Fruit fly (Drosophila melanogaster) whole organism, adult: ENCODE measurements around the gene Hsp68.
A peak's percentile ranks its signal among the peaks of the same experiment; 100 is the strongest.

Experiments
- CG11617 ChIP-seq: fragments of 200-800 bp; sonication (Bioruptor generic); optimal IDR thresholded peaks from 2 replicates; lab custom pipeline; 2017; ENCODE audit warnings: mild to moderate bottlenecking, missing biosample characterization, missing genetic modification reagents, missing genetic modification characterization
- CG12768 ChIP-seq: fragments of 200-800 bp; sonication (Bioruptor generic); optimal IDR thresholded peaks from 2 replicates; lab custom pipeline; 2017; ENCODE audit warnings: missing biosample characterization, missing genetic modification characterization, mild to moderate bottlenecking, moderate library complexity, missing genetic modification reagents
- CG14711 ChIP-seq: fragments of 200-800 bp; sonication (Bioruptor generic); optimal IDR thresholded peaks from 2 replicates; lab custom pipeline; 2018; ENCODE audit warnings: missing biosample characterization, mild to moderate bottlenecking, missing genetic modification characterization, moderate library complexity
- CG1620 ChIP-seq: fragments of 200-800 bp; sonication (Bioruptor generic); optimal IDR thresholded peaks from 2 replicates; lab custom pipeline; 2016; ENCODE audit warnings: missing biosample characterization, missing genetic modification characterization
- CG33017 ChIP-seq: fragments of 200-800 bp; sonication (Bioruptor generic); optimal IDR thresholded peaks from 2 replicates; lab custom pipeline; 2018; ENCODE audit warnings: missing biosample characterization, mild to moderate bottlenecking, missing genetic modification characterization, moderate library complexity
- CG5204 ChIP-seq: fragments of 200-800 bp; sonication (Bioruptor generic); optimal IDR thresholded peaks from 2 replicates; lab custom pipeline; 2016; ENCODE audit warnings: missing biosample characterization, missing genetic modification characterization
- CG7045 ChIP-seq: fragments of 200-800 bp; sonication (Bioruptor generic); optimal IDR thresholded peaks from 2 replicates; lab custom pipeline; 2017; ENCODE audit warnings: missing biosample characterization, mild to moderate bottlenecking, missing genetic modification characterization
- CG7101 ChIP-seq: fragments of 200-800 bp; sonication (Bioruptor generic); optimal IDR thresholded peaks from 2 replicates; lab custom pipeline; 2018; ENCODE audit warnings: missing biosample characterization, mild to moderate bottlenecking, missing genetic modification characterization, moderate library complexity
- Clk ChIP-seq: fragments of 200-800 bp; sonication (Bioruptor generic); optimal IDR thresholded peaks from 2 replicates; lab custom pipeline; 2017; ENCODE audit warnings: missing biosample characterization, missing genetic modification characterization
- Crg-1 ChIP-seq: fragments of 200-800 bp; sonication (Bioruptor generic); optimal IDR thresholded peaks from 2 replicates; lab custom pipeline; 2016; ENCODE audit warnings: missing biosample characterization, missing genetic modification characterization
- Hr96 ChIP-seq: fragments of 200-800 bp; sonication (Bioruptor generic); optimal IDR thresholded peaks from 2 replicates; lab custom pipeline; 2016; ENCODE audit warnings: missing biosample characterization, missing genetic modification characterization
- Mnt ChIP-seq: fragments of 200-800 bp; sonication (Bioruptor generic); optimal IDR thresholded peaks from 2 replicates; lab custom pipeline; 2016; ENCODE audit warnings: missing biosample characterization, mild to moderate bottlenecking, missing genetic modification characterization
- bab1 ChIP-seq: fragments of 200-800 bp; sonication (Bioruptor generic); optimal IDR thresholded peaks from 3 replicates; lab custom pipeline; 2019; ENCODE audit warnings: missing biosample characterization, mild to moderate bottlenecking, missing genetic modification characterization, moderate library complexity
- cic ChIP-seq: fragments of 200-800 bp; sonication (Bioruptor generic); optimal IDR thresholded peaks from 2 replicates; lab custom pipeline; 2017; ENCODE audit warnings: missing biosample characterization, mild to moderate bottlenecking, missing genetic modification characterization, moderate library complexity
- cnc ChIP-seq, 2 experiments: fragments of >200 bp; optimal IDR thresholded peaks; 2 replicates each; lab custom pipeline; 2017
- kay ChIP-seq: fragments of 200-800 bp; sonication (Bioruptor generic); peaks from one replicate; lab custom pipeline; 2016; ENCODE audit warnings: missing biosample characterization, missing genetic modification characterization, borderline replicate concordance
- ovo ChIP-seq: fragments of 200-800 bp; sonication (Bioruptor generic); optimal IDR thresholded peaks from 2 replicates; lab custom pipeline; 2016; ENCODE audit warnings: missing biosample characterization, missing genetic modification characterization
- pad ChIP-seq: fragments of 200-800 bp; sonication (Bioruptor generic); optimal IDR thresholded peaks from 3 replicates; lab custom pipeline; 2017; ENCODE audit warnings: missing biosample characterization, missing genetic modification characterization, mild to moderate bottlenecking, moderate library complexity, missing genetic modification reagents
- tj ChIP-seq: fragments of 200-800 bp; sonication (Bioruptor generic); optimal IDR thresholded peaks from 3 replicates; lab custom pipeline; 2017; ENCODE audit warnings: missing biosample characterization, mild to moderate bottlenecking, missing genetic modification characterization, moderate library complexity
- toe ChIP-seq: fragments of 200-800 bp; sonication (Bioruptor generic); optimal IDR thresholded peaks from 2 replicates; lab custom pipeline; 2016; ENCODE audit warnings: missing biosample characterization, missing genetic modification characterization

The Hsp68 gene

DNA sequence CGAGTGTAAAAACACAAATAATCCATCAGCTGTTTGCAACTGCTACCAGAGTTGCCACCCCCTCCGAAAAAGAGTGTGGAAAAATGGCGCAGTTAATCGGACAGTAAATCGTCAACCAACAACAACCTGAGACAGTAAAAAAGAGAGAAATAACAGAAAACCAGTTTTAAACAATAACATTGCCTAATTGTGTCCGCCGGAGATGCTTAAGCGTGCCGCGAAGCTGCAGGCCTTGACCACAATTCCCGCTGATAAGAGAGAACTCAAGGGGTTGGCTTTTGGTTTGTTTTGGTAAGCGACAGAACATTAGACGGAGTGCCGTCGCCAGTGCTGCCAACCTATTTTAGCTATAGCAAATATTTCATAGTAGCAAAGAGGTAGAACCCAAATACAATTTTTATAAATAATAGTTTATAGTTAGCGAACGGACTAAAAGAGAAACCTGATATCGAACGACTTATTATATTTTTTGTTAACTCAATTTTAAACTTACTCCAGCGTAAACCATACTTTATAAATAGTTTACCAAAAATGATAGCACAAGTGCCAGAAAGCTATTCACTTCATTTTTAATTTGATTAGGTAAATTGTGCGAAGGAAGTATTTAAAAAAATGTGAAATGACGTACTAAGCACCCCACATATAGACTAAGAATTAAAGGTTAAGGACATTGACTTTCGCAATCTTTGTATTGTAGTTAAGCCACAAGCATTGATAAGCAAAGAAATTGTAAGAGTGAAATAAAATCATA, 6.2 kb downstream of the Hsp68 start, which contains the start of the genes Atg6 and Pisd:
Gene Atg6 (minus strand): TSS at position 93 of the 751 bp plus-strand sequence.
Gene Pisd (plus strand): TSS at position 94 of the 751 bp plus-strand sequence.
- TF ChIP-seq Clk (GFP tag; lab: Kevin White, UChicago) (no peak), Mnt (GFP tag; lab: Kevin White, UChicago) (peak; percentile 62), CG7045 (GFP tag; lab: Kevin White, UChicago) (peak; percentile 18), kay (GFP tag; lab: Kevin White, UChicago) (no peak), cic (GFP tag; lab: Kevin White, UChicago) (peak; percentile 61), CG7101 (tag; lab: Kevin White, UChicago) (peak; percentile 8), CG14711 (tag; lab: Kevin White, UChicago) (peak; percentile 90), bab1 (GFP tag; lab: Kevin White, UChicago) (peak; percentile 63), CG11617 (peak; percentile 53), CG12768 (GFP tag; lab: Kevin White, UChicago) (peak; percentile 35), CG1620 (peak; percentile 1), Crg-1 (GFP tag; lab: Kevin White, UChicago) (peak; percentile 24), CG33017 (tag; lab: Kevin White, UChicago) (no peak), cnc (optimal IDR thresholded peaks at IDR 0.05; lab: Kevin White, UChicago) (no peak), toe (GFP tag; lab: Kevin White, UChicago) (no peak), Hr96 (GFP tag; lab: Kevin White, UChicago) (peak; percentile 57), pad (GFP tag; lab: Kevin White, UChicago) (peak; percentile 41), ovo (peak; percentile 24), CG5204 (GFP tag; lab: Kevin White, UChicago) (no peak), tj (peak; percentile 34)

DNA sequence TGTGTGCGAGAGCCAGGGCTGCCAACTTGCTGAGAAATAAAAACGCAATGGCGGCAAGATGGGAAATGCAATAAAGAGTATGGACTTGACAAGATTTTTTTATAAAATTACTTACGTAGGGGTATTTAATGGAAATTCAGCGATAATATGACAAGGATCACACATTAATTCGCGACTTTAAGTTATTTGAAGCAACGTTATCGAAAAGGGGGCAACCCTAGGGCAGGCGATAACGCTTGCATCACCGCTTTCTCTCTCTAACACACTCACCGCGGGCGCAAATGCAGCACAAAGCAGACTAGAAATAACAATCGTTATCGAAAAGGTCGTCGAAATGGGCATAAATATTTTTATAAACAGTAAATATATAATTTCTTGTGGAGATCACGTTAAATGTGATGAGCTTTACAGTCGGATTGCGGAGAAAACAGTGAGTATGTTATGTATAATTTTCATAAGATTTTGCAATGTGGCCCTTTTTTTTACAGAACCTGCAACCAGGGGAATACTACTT, 9.1 kb downstream of the Hsp68 start, which contains the start of gene Rox8:
Gene Rox8 (minus strand): TSS at position 268 of the 514 bp plus-strand sequence.
- peak; percentile 21 for TF ChIP-seq CG1620
- TF ChIP-seq Mnt (GFP tag; lab: Kevin White, UChicago): peak; percentile 80
- TF ChIP-seq tj: peak; percentile 93
- TF ChIP-seq bab1 (GFP tag; lab: Kevin White, UChicago): peak; percentile 44
- peak; percentile 39 for TF ChIP-seq CG33017 (tag; lab: Kevin White, UChicago)
- TF ChIP-seq CG7101 (tag; lab: Kevin White, UChicago): peak; percentile 60
- TF ChIP-seq CG14711 (tag; lab: Kevin White, UChicago): peak; percentile 100
- TF ChIP-seq CG11617: peak; percentile 44
- peak; percentile 6 for TF ChIP-seq CG12768 (GFP tag; lab: Kevin White, UChicago)
- peak; percentile 59 for TF ChIP-seq CG7045 (GFP tag; lab: Kevin White, UChicago)
- peak; percentile 34 for TF ChIP-seq cic (GFP tag; lab: Kevin White, UChicago)
- TF ChIP-seq CG5204 (GFP tag; lab: Kevin White, UChicago): no peak
- no peak for TF ChIP-seq ovo
- TF ChIP-seq Hr96 (GFP tag; lab: Kevin White, UChicago): no peak

DNA sequence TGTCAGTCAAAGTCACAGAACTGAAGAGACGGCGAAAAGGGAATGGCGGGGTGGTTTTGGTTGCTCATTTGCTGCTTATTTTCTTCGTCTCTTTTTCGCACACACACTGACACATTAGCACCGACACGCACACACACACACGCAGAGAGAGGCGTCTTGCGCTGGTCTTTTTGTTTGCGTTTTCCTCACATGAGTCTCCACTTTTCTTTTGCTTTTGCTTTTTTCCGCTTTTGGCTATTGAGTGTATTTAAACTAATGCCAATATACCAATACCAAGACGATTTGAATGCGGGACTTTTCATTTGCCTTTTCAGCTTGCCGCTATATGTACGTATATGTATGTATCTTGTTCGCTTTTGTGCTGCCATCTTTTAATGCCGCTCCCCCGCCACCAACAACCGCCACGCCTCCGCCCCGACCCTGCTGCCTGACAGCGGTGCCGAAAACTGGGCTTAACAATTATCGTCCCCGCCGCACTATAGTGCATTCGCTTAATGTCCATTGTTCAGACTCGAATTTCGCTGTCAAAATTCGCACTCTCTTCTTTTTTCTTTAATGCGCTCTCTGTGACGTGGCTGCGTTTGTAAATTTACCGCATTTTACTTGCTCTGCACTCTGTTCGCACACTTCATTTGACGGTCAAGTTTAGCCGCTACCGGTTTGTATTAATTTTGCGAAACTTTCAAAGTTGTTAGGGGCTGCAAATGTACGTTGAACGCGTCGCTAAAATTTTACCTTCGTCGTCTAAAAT, 9.7 kb downstream of the Hsp68 start, which contains the start of gene CG5986:
Gene CG5986 (plus strand): TSS at position 565 of the 751 bp plus-strand sequence.
- TF ChIP-seq Crg-1 (GFP tag; lab: Kevin White, UChicago): no peak
- no peak for TF ChIP-seq ovo
- peak; percentile 82 for TF ChIP-seq cic (GFP tag; lab: Kevin White, UChicago)
- TF ChIP-seq kay (GFP tag; lab: Kevin White, UChicago): peak; percentile 71
- TF ChIP-seq bab1 (GFP tag; lab: Kevin White, UChicago): no peak
- peak; percentile 61 for TF ChIP-seq Mnt (GFP tag; lab: Kevin White, UChicago)
- no peak for TF ChIP-seq Clk (GFP tag; lab: Kevin White, UChicago)
- peak; percentile 77 for TF ChIP-seq CG12768 (GFP tag; lab: Kevin White, UChicago)
- no peak for TF ChIP-seq tj
- TF ChIP-seq CG5204 (GFP tag; lab: Kevin White, UChicago): no peak
- peak; percentile 45 for TF ChIP-seq CG11617
- TF ChIP-seq cnc (optimal IDR thresholded peaks at IDR 0.05; lab: Kevin White, UChicago): no peak
- TF ChIP-seq CG7101 (tag; lab: Kevin White, UChicago): no peak
- TF ChIP-seq CG33017 (tag; lab: Kevin White, UChicago): peak; percentile 61
- no peak for TF ChIP-seq CG7045 (GFP tag; lab: Kevin White, UChicago)
- no peak for TF ChIP-seq toe (GFP tag; lab: Kevin White, UChicago)
- no peak for TF ChIP-seq Hr96 (GFP tag; lab: Kevin White, UChicago)
- peak; percentile 82 for TF ChIP-seq pad (GFP tag; lab: Kevin White, UChicago)
- no peak for TF ChIP-seq CG14711 (tag; lab: Kevin White, UChicago)
- no peak for TF ChIP-seq CG1620

DNA sequence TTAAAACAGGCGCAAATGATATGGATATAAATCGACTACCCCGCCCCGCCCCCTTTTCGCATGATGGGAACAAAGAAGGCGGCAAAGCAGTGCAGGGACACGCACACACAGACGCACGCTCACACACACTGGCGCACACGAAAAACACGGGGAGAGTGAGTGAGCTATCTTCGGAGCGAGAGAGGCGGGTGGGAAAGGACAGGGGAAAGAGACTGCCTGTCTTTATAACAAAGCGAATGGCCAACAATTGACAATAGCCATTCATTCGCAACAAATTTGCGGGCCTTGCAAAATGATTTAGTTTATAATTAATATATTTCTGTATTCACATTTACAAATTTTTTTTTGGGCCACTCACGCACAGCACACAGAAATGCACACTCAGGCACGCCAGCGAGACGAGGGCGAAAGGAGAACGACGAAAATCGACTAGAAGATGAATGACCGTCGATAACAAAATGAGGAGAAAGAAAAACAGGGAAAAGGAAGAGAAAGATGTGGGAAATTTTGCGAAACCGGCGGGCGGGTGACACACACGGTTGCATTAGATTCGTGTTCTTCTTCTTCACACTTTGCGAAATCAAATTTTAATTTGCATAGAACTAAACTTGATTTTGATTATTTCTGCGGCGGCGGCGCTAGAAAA, 10.4 kb downstream of the Hsp68 start:
- TF ChIP-seq Crg-1 (GFP tag; lab: Kevin White, UChicago): peak; percentile 39
- TF ChIP-seq tj: peak; percentile 76
- TF ChIP-seq cnc (optimal IDR thresholded peaks at IDR 0.05; lab: Kevin White, UChicago): no peak
- peak; percentile 4 for TF ChIP-seq Clk (GFP tag; lab: Kevin White, UChicago)
- TF ChIP-seq Mnt (GFP tag; lab: Kevin White, UChicago): peak; percentile 3
- TF ChIP-seq CG7101 (tag; lab: Kevin White, UChicago): no peak
- TF ChIP-seq pad (GFP tag; lab: Kevin White, UChicago): peak; percentile 91
- TF ChIP-seq ovo: no peak
